Worm (Caenorhabditis elegans): ENCODE measurements around the gene grd-10.

DNA sequence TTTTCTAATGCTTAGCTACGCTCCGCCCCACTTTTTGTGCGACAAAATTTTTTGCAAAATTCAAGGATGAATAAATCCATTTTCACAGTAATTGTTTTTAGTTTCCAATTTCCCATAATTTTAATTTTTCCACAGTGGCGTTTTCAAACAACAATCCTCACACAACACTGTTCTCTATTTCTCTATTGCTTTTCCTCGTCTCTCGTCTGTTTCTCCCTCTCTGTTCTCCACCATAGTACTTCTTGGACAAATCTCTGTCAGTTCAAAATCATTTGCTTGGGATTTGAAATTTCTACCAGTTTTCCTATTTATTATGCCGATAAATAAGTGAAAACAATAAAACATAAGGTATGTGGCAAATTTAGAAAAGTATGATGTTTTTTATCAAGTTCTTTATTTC is 22.4 kb downstream of the grd-10 start, which contains the start of gene F58E2.4:
- TF ChIP-seq egl-27 (tag; optimal IDR thresholded peaks at IDR 0.05) = no peak
- no peak for TF ChIP-seq ama-1 (optimal IDR thresholded peaks at IDR 0.05)
- TF ChIP-seq unc-39 (tag; optimal IDR thresholded peaks at IDR 0.05) = no peak
- TF ChIP-seq sma-3 (GFP tag; optimal IDR thresholded peaks at IDR 0.05) = no peak
- TF ChIP-seq zag-1 (tag; optimal IDR thresholded peaks at IDR 0.05) = no peak
- TF ChIP-seq nhr-6 (tag; optimal IDR thresholded peaks at IDR 0.05) = no peak
- no peak for TF ChIP-seq elt-3 (tag; optimal IDR thresholded peaks at IDR 0.05)
- TF ChIP-seq nhr-12 (tag; optimal IDR thresholded peaks at IDR 0.05) = no peak
- TF ChIP-seq nhr-23 (tag; optimal IDR thresholded peaks at IDR 0.05) = no peak
- no peak for TF ChIP-seq ztf-11 (tag; optimal IDR thresholded peaks at IDR 0.05)
- no peak for TF ChIP-seq nhr-77 (tag; optimal IDR thresholded peaks at IDR 0.05)
- TF ChIP-seq unc-55 (GFP tag; optimal IDR thresholded peaks at IDR 0.05) = no peak
- no peak for TF ChIP-seq Y55F3AM.14 (GFP tag; optimal IDR thresholded peaks at IDR 0.05)
- TF ChIP-seq dmd-4 (tag; optimal IDR thresholded peaks at IDR 0.05) = no peak
